Worm (Caenorhabditis elegans) whole organism, L4/young adult: ENCODE measurements around the gene F58G6.3.

Experiments used
- dao-5 ChIP-seq: sonication (generic microtip); optimal IDR thresholded peaks from 2 replicates; lab custom pipeline; 2016; ENCODE audit warnings: missing genotype, missing genetic modification characterization, moderate library complexity, missing compliant biosample characterization
- him-1 ChIP-seq: sonication (generic microtip); optimal IDR thresholded peaks from 2 replicates; lab custom pipeline; 2016; ENCODE audit warnings: missing genotype, missing genetic modification reagents, missing genetic modification characterization, missing compliant biosample characterization

- no peak for TF ChIP-seq him-1
- TF ChIP-seq dao-5, result no peak
Measured at ce11 chrIV:9624275-9624674, 29.1 kb upstream of the F58G6.3 start, which contains the start of gene W09C2.8.
